Fruit fly (Drosophila melanogaster): ENCODE results near the gene Lgr4.

The Lgr4 gene

dm6 chrX:13154783-13155182 is 34.2 kb downstream of the Lgr4 start, which contains the start of the genes CG4318 and CG4332 (continued):
- TF ChIP-seq CG8944 (GFP tag; optimal IDR thresholded peaks at IDR 0.05), result no peak
- TF ChIP-seq gfzf (GFP tag; optimal IDR thresholded peaks at IDR 0.05), result no peak
- TF ChIP-seq fd64A (GFP tag; optimal IDR thresholded peaks at IDR 0.05), result no peak
- no peak for TF ChIP-seq CG17912 (GFP tag; optimal IDR thresholded peaks at IDR 0.05)
- no peak for TF ChIP-seq D (optimal IDR thresholded peaks at IDR 0.05)
- no peak for TF ChIP-seq D (GFP tag; optimal IDR thresholded peaks at IDR 0.05)
- peak; percentile 38; the same call in 1 of the 2 replicates for TF ChIP-seq Rfx (GFP tag; IDR thresholded peaks at IDR 0.05)
- TF ChIP-seq CG17568 (GFP tag; optimal IDR thresholded peaks at IDR 0.05), result no peak
- no peak for TF ChIP-seq wek (GFP tag; optimal IDR thresholded peaks at IDR 0.05)
- TF ChIP-seq tgo (GFP tag; IDR thresholded peaks at IDR 0.05), result no peak
- TF ChIP-seq CG7963 (GFP tag; IDR thresholded peaks at IDR 0.05; ENCODE audit: partially characterized antibody), result peak; percentile 68
- no peak for TF ChIP-seq toy (GFP tag; IDR thresholded peaks at IDR 0.05)
- TF ChIP-seq CG18262 (tag; optimal IDR thresholded peaks at IDR 0.05), result no peak
- TF ChIP-seq gt (GFP tag; IDR thresholded peaks at IDR 0.05), result no peak
- TF ChIP-seq CG1832 (GFP tag; optimal IDR thresholded peaks at IDR 0.05), result no peak
- TF ChIP-seq Lim3 (GFP tag; IDR thresholded peaks at IDR 0.05), result no peak
- TF ChIP-seq Elba2 (GFP tag; optimal IDR thresholded peaks at IDR 0.05), result no peak
- TF ChIP-seq knrl (GFP tag; IDR thresholded peaks at IDR 0.05; ENCODE audit: partially characterized antibody), result peak; percentile 84
- peak; percentile 82 for TF ChIP-seq hbn (GFP tag; IDR thresholded peaks at IDR 0.05; ENCODE audit: partially characterized antibody)
- TF ChIP-seq CG8290 (GFP tag; optimal IDR thresholded peaks at IDR 0.05), result no peak
- no peak for TF ChIP-seq CG8290 (tag; optimal IDR thresholded peaks at IDR 0.05)
- no peak for TF ChIP-seq CG13894 (tag; optimal IDR thresholded peaks at IDR 0.05)
- TF ChIP-seq CG31365 (tag; optimal IDR thresholded peaks at IDR 0.05), result no peak
- TF ChIP-seq Bgb (GFP tag; IDR thresholded peaks at IDR 0.05; ENCODE audit: partially characterized antibody), result peak; percentile 92
- TF ChIP-seq CG6689 (GFP tag; IDR thresholded peaks at IDR 0.05), result no peak
- TF ChIP-seq tio (GFP tag; optimal IDR thresholded peaks at IDR 0.05), result no peak
- TF ChIP-seq pnt (GFP tag; optimal IDR thresholded peaks at IDR 0.05), result no peak
- no peak for TF ChIP-seq Atf-2 (GFP tag; optimal IDR thresholded peaks at IDR 0.05)
- TF ChIP-seq CG1024 (GFP tag; IDR thresholded peaks at IDR 0.05), result no peak
- peak; percentile 92 for TF ChIP-seq Sry-δ (GFP tag; optimal IDR thresholded peaks at IDR 0.05)
- no peak for TF ChIP-seq dmrt99B (tag; optimal IDR thresholded peaks at IDR 0.05)
- TF ChIP-seq CG16779 (GFP tag; IDR thresholded peaks at IDR 0.05), result no peak
- TF ChIP-seq caup (GFP tag; optimal IDR thresholded peaks at IDR 0.05; ENCODE audit: severe bottlenecking), result no peak
- TF ChIP-seq Oaz (GFP tag; IDR thresholded peaks at IDR 0.05), result no peak
- no peak for TF ChIP-seq CG12391 (tag; optimal IDR thresholded peaks at IDR 0.05)
- TF ChIP-seq cad (GFP tag; optimal IDR thresholded peaks at IDR 0.05), result no peak
- no peak for TF ChIP-seq fu2 (GFP tag; optimal IDR thresholded peaks at IDR 0.05)
- no peak for TF ChIP-seq otp (GFP tag; IDR thresholded peaks at IDR 0.05)
- no peak for TF ChIP-seq ac (GFP tag; optimal IDR thresholded peaks at IDR 0.05)
- no peak for TF ChIP-seq CG13775 (GFP tag; optimal IDR thresholded peaks at IDR 0.05)
- peak; percentile 85; the same call in 1 of the 4 replicates for TF ChIP-seq chinmo (GFP tag; IDR thresholded peaks at IDR 0.05; ENCODE audit: partially characterized antibody)
- no peak for TF ChIP-seq CG7357 (GFP tag; IDR thresholded peaks at IDR 0.05)
- TF ChIP-seq CG18011 (GFP tag; optimal IDR thresholded peaks at IDR 0.05), result no peak
- TF ChIP-seq CG15011 (GFP tag; optimal IDR thresholded peaks at IDR 0.05), result no peak
- no peak for TF ChIP-seq Hey (tag; optimal IDR thresholded peaks at IDR 0.05)
- peak; percentile 30 for TF ChIP-seq phol (tag; optimal IDR thresholded peaks at IDR 0.05)
- TF ChIP-seq Sin3A (optimal IDR thresholded peaks at IDR 0.05), result peak; percentile 38
- peak; percentile 49; the same call in 2 of the 3 replicates for TF ChIP-seq row (GFP tag; IDR thresholded peaks at IDR 0.05)
- TF ChIP-seq Dbx (GFP tag; IDR thresholded peaks at IDR 0.05), result 0 out of 3 replicates have a peak, but pooled peaks have one; percentile 7
- no peak for TF ChIP-seq CG12219 (GFP tag; optimal IDR thresholded peaks at IDR 0.05)
- no peak for TF ChIP-seq CG11456 (GFP tag; IDR thresholded peaks at IDR 0.05)
- peak; percentile 59 for TF ChIP-seq stwl (tag; optimal IDR thresholded peaks at IDR 0.05)

Measured in whole organism, embryonic.